Fruit fly (Drosophila melanogaster) whole organism, embryonic: ENCODE measurements around the gene CG12321.

ENCODE experiments used
- B-H1 ChIP-seq: fragments of 200-800 bp; sonication (Bioruptor generic); IDR thresholded peaks from 3 replicates; pipeline ENCODE4 v1.3.6; 2022; ENCODE audit warnings: missing biosample characterization, missing genetic modification characterization
- CG12659 ChIP-seq: fragments of 200-800 bp; sonication (Bioruptor generic); optimal IDR thresholded peaks from 3 replicates; lab custom pipeline; 2017; ENCODE audit warnings: mild to moderate bottlenecking, missing biosample characterization, missing genetic modification reagents, missing genetic modification characterization
- CG12769 ChIP-seq: fragments of 200-800 bp; sonication (Bioruptor generic); optimal IDR thresholded peaks from 2 replicates; lab custom pipeline; 2019; ENCODE audit warnings: missing biosample characterization, mild to moderate bottlenecking, missing genetic modification characterization, moderate library complexity
- CG14441 ChIP-seq: fragments of 200-800 bp; sonication (Bioruptor generic); IDR thresholded peaks from 2 replicates; pipeline ENCODE4 v1.3.6; 2022; ENCODE audit warnings: missing biosample characterization, missing genetic modification characterization
- CG15073 ChIP-seq: fragments of 200-800 bp; sonication (Bioruptor generic); optimal IDR thresholded peaks from 2 replicates; lab custom pipeline; 2016; ENCODE audit warnings: missing biosample characterization, missing genetic modification characterization
- CG17385 ChIP-seq: fragments of 200-800 bp; sonication (Bioruptor generic); optimal IDR thresholded peaks from 3 replicates; lab custom pipeline; 2018; ENCODE audit warnings: missing biosample characterization, mild to moderate bottlenecking, missing genetic modification characterization
- CG30403 ChIP-seq: fragments of 200-800 bp; sonication (Bioruptor generic); optimal IDR thresholded peaks from 3 replicates; lab custom pipeline; 2016; ENCODE audit warnings: missing biosample characterization, missing genetic modification characterization
- CG3065 ChIP-seq: fragments of 200-800 bp; sonication (Bioruptor generic); optimal IDR thresholded peaks from 2 replicates; lab custom pipeline; 2016; ENCODE audit warnings: missing biosample characterization, missing genetic modification characterization
- CG3995 ChIP-seq: fragments of 200-800 bp; sonication (Bioruptor generic); optimal IDR thresholded peaks from 3 replicates; lab custom pipeline; 2016; ENCODE audit warnings: missing biosample characterization, missing genetic modification characterization
- CG4282 ChIP-seq: fragments of 200-800 bp; sonication (Bioruptor generic); optimal IDR thresholded peaks from 2 replicates; lab custom pipeline; 2016; ENCODE audit warnings: missing biosample characterization, missing genetic modification characterization
- CG4617 ChIP-seq: fragments of 200-800 bp; sonication (Bioruptor generic); optimal IDR thresholded peaks from 3 replicates; lab custom pipeline; 2016; ENCODE audit warnings: missing biosample characterization, missing genetic modification characterization, borderline replicate concordance
- CG4730 ChIP-seq: fragments of 200-800 bp; sonication (Bioruptor generic); IDR thresholded peaks from 2 replicates; pipeline ENCODE4 v1.3.6; 2022; ENCODE audit warnings: missing biosample characterization, missing genetic modification characterization
- CG6254 ChIP-seq: fragments of 200-800 bp; sonication (Bioruptor generic); optimal IDR thresholded peaks from 3 replicates; lab custom pipeline; 2017; ENCODE audit warnings: mild to moderate bottlenecking, missing biosample characterization, missing genetic modification reagents, missing genetic modification characterization
- CG6654 ChIP-seq: fragments of 200-800 bp; sonication (Bioruptor generic); optimal IDR thresholded peaks from 2 replicates; lab custom pipeline; 2017; ENCODE audit warnings: missing biosample characterization, mild to moderate bottlenecking, missing genetic modification characterization
- CG6854 ChIP-seq: fragments of 200-800 bp; sonication (Bioruptor generic); optimal IDR thresholded peaks from 3 replicates; lab custom pipeline; 2017; ENCODE audit warnings: missing biosample characterization, mild to moderate bottlenecking, missing genetic modification characterization
- CG9609 ChIP-seq: fragments of 200-800 bp; sonication (Bioruptor generic); optimal IDR thresholded peaks from 3 replicates; lab custom pipeline; 2016; ENCODE audit warnings: missing biosample characterization, missing genetic modification characterization
- Deaf1 ChIP-seq: fragments of 200-800 bp; optimal IDR thresholded peaks from 3 replicates; lab custom pipeline; 2019; ENCODE audit warnings: missing biosample characterization, mild to moderate bottlenecking, missing genetic modification characterization, moderate library complexity
- Dp ChIP-seq: fragments of 200-800 bp; sonication (Bioruptor generic); optimal IDR thresholded peaks from 2 replicates; lab custom pipeline; 2018; ENCODE audit warnings: missing biosample characterization, mild to moderate bottlenecking, missing genetic modification characterization, moderate library complexity
- H15 ChIP-seq: fragments of 200-800 bp; sonication (Bioruptor generic); IDR thresholded peaks from 3 replicates; pipeline ENCODE4 v1.3.6; 2022; ENCODE audit warnings: missing biosample characterization, missing genetic modification characterization
- HHEX ChIP-seq: fragments of 200-800 bp; sonication (Bioruptor generic); optimal IDR thresholded peaks from 3 replicates; lab custom pipeline; 2017; ENCODE audit warnings: missing biosample characterization, mild to moderate bottlenecking, missing genetic modification characterization, missing genetic modification reagents
- HLH3B ChIP-seq: fragments of 200-800 bp; sonication (Bioruptor generic); IDR thresholded peaks from 2 replicates; pipeline ENCODE4 v1.3.6; 2022; ENCODE audit warnings: missing biosample characterization, missing genetic modification characterization
- HmgD ChIP-seq: fragments of 200-800 bp; sonication (Bioruptor generic); optimal IDR thresholded peaks from 3 replicates; lab custom pipeline; 2016; ENCODE audit warnings: missing biosample characterization, missing genetic modification characterization
- Hmr ChIP-seq: fragments of 200-800 bp; sonication (Bioruptor generic); optimal IDR thresholded peaks from 3 replicates; lab custom pipeline; 2017; ENCODE audit warnings: mild to moderate bottlenecking, missing biosample characterization, missing genetic modification reagents, missing genetic modification characterization
- Lhr ChIP-seq: fragments of 200-800 bp; sonication (Bioruptor generic); optimal IDR thresholded peaks from 3 replicates; lab custom pipeline; 2017; ENCODE audit warnings: mild to moderate bottlenecking, missing biosample characterization, missing genetic modification reagents, missing genetic modification characterization
- Mad ChIP-seq: fragments of 200-800 bp; sonication (Bioruptor generic); optimal IDR thresholded peaks from 2 replicates; lab custom pipeline; 2016; ENCODE audit warnings: missing biosample characterization, missing genetic modification characterization
- NC2α ChIP-seq: fragments of 200-800 bp; sonication (Bioruptor generic); optimal IDR thresholded peaks from 2 replicates; lab custom pipeline; 2016; ENCODE audit warnings: missing biosample characterization, missing genetic modification characterization
- Neu2 ChIP-seq: fragments of 200-800 bp; sonication (Bioruptor generic); optimal IDR thresholded peaks from 3 replicates; lab custom pipeline; 2016; ENCODE audit warnings: missing biosample characterization, missing genetic modification characterization, borderline replicate concordance
- Pdp1 ChIP-seq, 2 experiments: fragments of 200-800 bp; sonication (Bioruptor generic); optimal IDR thresholded peaks; 3 replicates each; lab custom pipeline; 2016; ENCODE audit warnings: missing biosample characterization in 2 of 2, missing genetic modification characterization in 2 of 2, mild to moderate bottlenecking in 1 of 2, moderate library complexity in 1 of 2
- Tbp ChIP-seq: fragments of >200 bp; optimal IDR thresholded peaks from 2 replicates; lab custom pipeline; 2018; ENCODE audit warnings: missing biosample characterization, missing genetic modification characterization
- bab2 ChIP-seq: fragments of 200-800 bp; sonication (Bioruptor generic); optimal IDR thresholded peaks from 2 replicates; lab custom pipeline; 2016; ENCODE audit warnings: missing biosample characterization, missing genetic modification characterization
- bowl ChIP-seq: fragments of 200-800 bp; sonication (Bioruptor generic); IDR thresholded peaks from 2 replicates; pipeline ENCODE4 v1.3.6; 2022; ENCODE audit warnings: missing biosample characterization, missing genetic modification characterization
- chif ChIP-seq, 2 experiments: fragments of 200-800 bp; sonication (Bioruptor generic); optimal IDR thresholded peaks; 3 replicates each; lab custom pipeline; 2016; ENCODE audit warnings: missing biosample characterization in 2 of 2, missing genetic modification characterization in 2 of 2
- corto ChIP-seq: fragments of 200-800 bp; sonication (Bioruptor generic); optimal IDR thresholded peaks from 2 replicates; lab custom pipeline; 2016; ENCODE audit warnings: missing biosample characterization, mild to moderate bottlenecking, missing genetic modification characterization, moderate library complexity
- dmrt11E ChIP-seq: fragments of 200-800 bp; sonication (Bioruptor generic); optimal IDR thresholded peaks from 3 replicates; lab custom pipeline; 2018; ENCODE audit warnings: missing biosample characterization, mild to moderate bottlenecking, missing genetic modification characterization, moderate library complexity
- fd102C ChIP-seq: fragments of 200-800 bp; sonication (Bioruptor generic); optimal IDR thresholded peaks from 2 replicates; lab custom pipeline; 2018; ENCODE audit warnings: missing biosample characterization, mild to moderate bottlenecking, missing genetic modification characterization, moderate library complexity
- ftz-f1 ChIP-seq: fragments of 200-800 bp; sonication (Bioruptor generic); optimal IDR thresholded peaks from 2 replicates; lab custom pipeline; 2016; ENCODE audit warnings: missing biosample characterization, missing genetic modification characterization
- h ChIP-seq: fragments of >200 bp; optimal IDR thresholded peaks from 2 replicates; lab custom pipeline; 2017
- mirr ChIP-seq: fragments of 200-800 bp; sonication (Bioruptor generic); optimal IDR thresholded peaks from 3 replicates; lab custom pipeline; 2018; ENCODE audit warnings: missing biosample characterization, mild to moderate bottlenecking, missing genetic modification characterization
- nau ChIP-seq: fragments of 200-800 bp; sonication (Bioruptor generic); optimal IDR thresholded peaks from 3 replicates; lab custom pipeline; 2017; ENCODE audit warnings: missing biosample characterization, mild to moderate bottlenecking, missing genetic modification characterization, missing genetic modification reagents
- oc ChIP-seq: fragments of 200-800 bp; sonication (Bioruptor generic); optimal IDR thresholded peaks from 2 replicates; lab custom pipeline; 2018; ENCODE audit warnings: missing biosample characterization, mild to moderate bottlenecking, missing genetic modification characterization, moderate library complexity
- p53 ChIP-seq: fragments of 200-800 bp; sonication (Bioruptor generic); optimal IDR thresholded peaks from 2 replicates; lab custom pipeline; 2016; ENCODE audit warnings: missing biosample characterization, missing genetic modification characterization
- pan ChIP-seq, 4 experiments: fragments of >200 bp in 3 of 4; fragments of 200-800 bp in 1 of 4; sonication (Bioruptor generic) in 1 of 4; optimal IDR thresholded peaks in 3 of 4; IDR thresholded peaks in 1 of 4; 2 replicates each; pipeline versions ENCODE4 v1.3.6 to Lab custom; 2017 to 2022; ENCODE audit warnings: missing biosample characterization in 2 of 4, missing genetic modification characterization in 2 of 4, mixed read lengths in 1 of 4
- run ChIP-seq: fragments of 200-800 bp; sonication (Bioruptor generic); optimal IDR thresholded peaks from 3 replicates; lab custom pipeline; 2018; ENCODE audit warnings: missing biosample characterization, mild to moderate bottlenecking, missing genetic modification characterization
- sna ChIP-seq: fragments of 200-800 bp; sonication (Bioruptor generic); IDR thresholded peaks from 2 replicates; pipeline ENCODE4 v1.3.6; 2022; ENCODE audit warnings: missing biosample characterization, missing genetic modification characterization; ENCODE audit not compliant: partially characterized antibody
- sug ChIP-seq: fragments of 200-800 bp; optimal IDR thresholded peaks from 2 replicates; lab custom pipeline; 2019; ENCODE audit warnings: missing biosample characterization, mild to moderate bottlenecking, missing genetic modification characterization, moderate library complexity
- tin ChIP-seq: fragments of 200-800 bp; sonication (Bioruptor generic); optimal IDR thresholded peaks from 3 replicates; lab custom pipeline; 2016; ENCODE audit warnings: missing biosample characterization, missing genetic modification characterization
- wor ChIP-seq: fragments of 200-800 bp; sonication (Bioruptor generic); IDR thresholded peaks from 2 replicates; pipeline ENCODE4 v1.3.6; 2022; ENCODE audit warnings: missing biosample characterization, missing genetic modification characterization
- z ChIP-seq: fragments of 200-800 bp; sonication (Bioruptor generic); IDR thresholded peaks from 3 replicates; pipeline ENCODE4 v1.3.6; 2022; ENCODE audit warnings: missing biosample characterization, missing genetic modification characterization
- zf30C ChIP-seq: fragments of 200-800 bp; sonication (Bioruptor generic); optimal IDR thresholded peaks from 3 replicates; lab custom pipeline; 2018; ENCODE audit warnings: missing biosample characterization, mild to moderate bottlenecking, missing genetic modification characterization

Gene CG12321

dm6 chr3R:18164052-18164722 is 24.3 kb downstream of the CG12321 start, which contains the start of the genes CG7218 and Cbp20 (continued):
- TF ChIP-seq sna (GFP tag; lab: Robert Waterston, UW) (peak; percentile 89), ftz-f1 (GFP tag; lab: Kevin White, UChicago) (no peak), run (tag; lab: Kevin White, UChicago) (no peak), zf30C (no peak), fd102C (no peak), CG15073 (GFP tag; lab: Kevin White, UChicago) (no peak), Mad (GFP tag; lab: Kevin White, UChicago) (peak; percentile 14), CG12659 (peak; percentile 86), p53 (GFP tag; lab: Kevin White, UChicago) (no peak), Pdp1 (GFP tag; optimal IDR thresholded peaks at IDR 0.05; lab: Kevin White, UChicago) (peak; percentile 58 to 71), HLH3B (GFP tag; lab: Robert Waterston, UW) (peak; percentile 68), NC2α (GFP tag; lab: Kevin White, UChicago) (no peak), bab2 (GFP tag; lab: Kevin White, UChicago) (peak; percentile 46), HHEX (peak; percentile 12), CG4617 (GFP tag; lab: Kevin White, UChicago) (peak; percentile 83), CG3065 (GFP tag; lab: Kevin White, UChicago) (peak; percentile 46), Tbp (no peak), CG6254 (GFP tag; lab: Kevin White, UChicago) (peak; percentile 37), CG4730 (GFP tag; lab: Robert Waterston, UW) (peak; percentile 78), Hmr (GFP tag; lab: Kevin White, UChicago) (peak; percentile 70), Lhr (GFP tag; lab: Kevin White, UChicago) (no peak), CG4282 (GFP tag; lab: Kevin White, UChicago) (peak; percentile 42), sug (tag; lab: Kevin White, UChicago) (peak; percentile 76), CG12769 (peak; percentile 69), dmrt11E (tag; lab: Kevin White, UChicago) (peak; percentile 36), CG30403 (GFP tag; lab: Kevin White, UChicago) (peak; percentile 83), Neu2 (GFP tag; lab: Kevin White, UChicago) (no peak), Deaf1 (tag; lab: Kevin White, UChicago) (peak; percentile 47), mirr (no peak), H15 (peak; percentile 65; the same call in 1 of the 3 replicates), CG6854 (no peak), chif (GFP tag; optimal IDR thresholded peaks at IDR 0.05; lab: Kevin White, UChicago) (peak; percentile 39 to 50), corto (no peak), oc (tag; lab: Kevin White, UChicago) (no peak), tin (GFP tag; lab: Kevin White, UChicago) (peak; percentile 77), z (GFP tag; lab: Robert Waterston, UW) (no peak), CG14441 (GFP tag; lab: Robert Waterston, UW) (peak; percentile 73), wor (GFP tag; lab: Robert Waterston, UW) (no peak), CG3995 (GFP tag; lab: Kevin White, UChicago) (peak; percentile 97), Dp (GFP tag; lab: Kevin White, UChicago) (peak; percentile 24), h (lab: Kevin White, UChicago) (no peak), CG9609 (GFP tag; lab: Kevin White, UChicago) (peak; percentile 50), nau (GFP tag; lab: Kevin White, UChicago) (peak; percentile 36), bowl (GFP tag; lab: Robert Waterston, UW) (no peak), CG17385 (GFP tag; lab: Kevin White, UChicago) (peak; percentile 60), HmgD (peak; percentile 31), B-H1 (GFP tag; lab: Robert Waterston, UW) (peak; percentile 66), pan (optimal IDR thresholded peaks at IDR 0.05; lab: Kevin White, UChicago) (no peak), pan (GFP tag; optimal IDR thresholded peaks at IDR 0.05 in 1 of 2, IDR thresholded peaks at IDR 0.05 in 1 of 2) (peak in 1 of 2 experiments; percentile 82), CG6654 (GFP tag; lab: Kevin White, UChicago) (no peak)
